Fruit fly (Drosophila melanogaster): ENCODE results near the gene CG6769.

Gene CG6769

DNA sequence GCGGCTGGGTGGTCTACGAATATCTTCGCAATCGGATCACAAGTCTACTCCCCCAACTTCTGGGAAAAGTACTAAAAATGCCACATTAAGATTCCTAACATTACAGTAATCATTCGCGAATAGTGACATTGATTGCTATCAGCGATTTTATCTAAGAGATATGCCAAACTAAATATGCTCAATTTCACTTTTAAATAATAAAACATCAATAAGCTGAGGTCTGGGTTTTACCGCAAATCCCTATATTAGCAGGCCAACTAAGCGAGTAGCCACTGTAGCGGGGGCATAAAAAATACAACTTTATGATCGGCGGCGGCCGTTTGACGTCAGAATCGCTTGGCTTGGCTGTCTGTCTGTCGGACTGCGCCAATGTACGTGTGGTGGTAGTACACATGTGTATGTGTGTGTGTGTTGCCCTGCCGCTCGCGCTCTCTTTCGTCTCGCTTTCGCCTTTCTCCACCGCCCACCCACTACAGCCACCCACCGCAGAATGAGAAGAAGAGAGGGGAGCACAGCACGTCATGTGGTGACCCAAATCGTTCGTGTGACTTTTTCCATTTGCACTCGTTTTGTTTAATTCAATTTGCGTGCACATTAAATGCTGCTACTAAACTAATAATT lies 19.6 kb downstream of the CG6769 start (continued):
- TF ChIP-seq CG15479 (GFP tag; optimal IDR thresholded peaks at IDR 0.05): no peak
- peak; percentile 94 for TF ChIP-seq Dbx (GFP tag; IDR thresholded peaks at IDR 0.05)
- peak; percentile 89 for TF ChIP-seq run (tag; optimal IDR thresholded peaks at IDR 0.05)
- peak; percentile 95 for TF ChIP-seq az2 (GFP tag; optimal IDR thresholded peaks at IDR 0.05)
- peak; percentile 91 for TF ChIP-seq mirr (GFP tag; optimal IDR thresholded peaks at IDR 0.05)
- peak; percentile 98 for TF ChIP-seq zfh2 (GFP tag; optimal IDR thresholded peaks at IDR 0.05)
- peak; percentile 94 for TF ChIP-seq jing (GFP tag; optimal IDR thresholded peaks at IDR 0.05)
- peak; percentile 84 for TF ChIP-seq Hand (GFP tag; optimal IDR thresholded peaks at IDR 0.05)
- peak; percentile 9 for TF ChIP-seq CG7271 (tag; optimal IDR thresholded peaks at IDR 0.05)
- peak; percentile 89 for TF ChIP-seq slou (GFP tag; optimal IDR thresholded peaks at IDR 0.05)
- peak; percentile 92 for TF ChIP-seq tio (GFP tag; optimal IDR thresholded peaks at IDR 0.05)
- peak; percentile 85 for TF ChIP-seq CG6765 (GFP tag; optimal IDR thresholded peaks at IDR 0.05)
- TF ChIP-seq Dek (tag; optimal IDR thresholded peaks at IDR 0.05): peak; percentile 95
- peak; percentile 74 for TF ChIP-seq CG6854 (GFP tag; optimal IDR thresholded peaks at IDR 0.05)
- peak; percentile 99 for TF ChIP-seq grau (tag; optimal IDR thresholded peaks at IDR 0.05)
- peak; percentile 91 for TF ChIP-seq danr (GFP tag; IDR thresholded peaks at IDR 0.05)
- peak; percentile 93 for TF ChIP-seq CG2712 (tag; optimal IDR thresholded peaks at IDR 0.05)
- TF ChIP-seq ab (GFP tag; optimal IDR thresholded peaks at IDR 0.05): peak; percentile 92
- TF ChIP-seq sna (GFP tag; IDR thresholded peaks at IDR 0.05; ENCODE audit: partially characterized antibody): no peak
- TF ChIP-seq Pdp1 (GFP tag; optimal IDR thresholded peaks at IDR 0.05): peak; percentile 95 to 97
- peak; percentile 90 for TF ChIP-seq C15 (GFP tag; IDR thresholded peaks at IDR 0.05)
- TF ChIP-seq CG34376 (GFP tag; optimal IDR thresholded peaks at IDR 0.05): peak; percentile 82
- TF ChIP-seq Rfx (GFP tag; IDR thresholded peaks at IDR 0.05): peak; percentile 98
- TF ChIP-seq CG11085 (GFP tag; IDR thresholded peaks at IDR 0.05): peak; percentile 95
- TF ChIP-seq cad (GFP tag; optimal IDR thresholded peaks at IDR 0.05): no peak
- TF ChIP-seq CG33213 (GFP tag; optimal IDR thresholded peaks at IDR 0.05): peak; percentile 84
- TF ChIP-seq wek (GFP tag; optimal IDR thresholded peaks at IDR 0.05): peak; percentile 90
- peak; percentile 95 for TF ChIP-seq CG17361 (GFP tag; IDR thresholded peaks at IDR 0.05)
- no peak for TF ChIP-seq Hr39 (optimal IDR thresholded peaks at IDR 0.05)
- TF ChIP-seq Jarid2 (GFP tag; optimal IDR thresholded peaks at IDR 0.05): peak; percentile 56
- TF ChIP-seq CG30431 (GFP tag; optimal IDR thresholded peaks at IDR 0.05): peak; percentile 89
- TF ChIP-seq dan (GFP tag; IDR thresholded peaks at IDR 0.05): peak; percentile 45; the same call in 1 of the 2 replicates
- TF ChIP-seq sens-2 (GFP tag; IDR thresholded peaks at IDR 0.05): peak; percentile 88
- TF ChIP-seq bab2 (GFP tag; optimal IDR thresholded peaks at IDR 0.05): peak; percentile 96
- TF ChIP-seq maf-S (GFP tag; optimal IDR thresholded peaks at IDR 0.05): peak; percentile 92
- peak; percentile 94 for TF ChIP-seq CG4730 (GFP tag; IDR thresholded peaks at IDR 0.05)
- peak; percentile 70; the same call in 1 of the 2 replicates for TF ChIP-seq sim (GFP tag; IDR thresholded peaks at IDR 0.05)
- TF ChIP-seq CG5180 (GFP tag; optimal IDR thresholded peaks at IDR 0.05): peak; percentile 87
- TF ChIP-seq CG30020 (tag; optimal IDR thresholded peaks at IDR 0.05): peak; percentile 60
- peak; percentile 95 for TF ChIP-seq sob (GFP tag; IDR thresholded peaks at IDR 0.05)
- peak; percentile 96 for TF ChIP-seq Dad (GFP tag; optimal IDR thresholded peaks at IDR 0.05)
- TF ChIP-seq Fer1 (GFP tag; optimal IDR thresholded peaks at IDR 0.05): peak; percentile 91
- peak; percentile 87 for TF ChIP-seq CG3838 (GFP tag; optimal IDR thresholded peaks at IDR 0.05)
- no peak for TF ChIP-seq D (optimal IDR thresholded peaks at IDR 0.05)
- TF ChIP-seq D (GFP tag; optimal IDR thresholded peaks at IDR 0.05): peak; percentile 85
- peak; percentile 83 for TF ChIP-seq grn (GFP tag; optimal IDR thresholded peaks at IDR 0.05)
- TF ChIP-seq CG7556 (GFP tag; optimal IDR thresholded peaks at IDR 0.05): peak; percentile 92
- TF ChIP-seq CG10274 (GFP tag; optimal IDR thresholded peaks at IDR 0.05): peak; percentile 77
- TF ChIP-seq CG8388 (GFP tag; optimal IDR thresholded peaks at IDR 0.05): peak; percentile 92
- TF ChIP-seq CG33557 (GFP tag; optimal IDR thresholded peaks at IDR 0.05): peak; percentile 70
- peak; percentile 88 for TF ChIP-seq CG13775 (GFP tag; optimal IDR thresholded peaks at IDR 0.05)

All from whole organism, embryonic.